Fruit fly (Drosophila melanogaster) whole organism, embryonic: Measurements from ENCODE around the gene Cpr65Ea.

Source experiments
- Ada2b ChIP-seq: fragments of 200-800 bp; sonication (Bioruptor generic); IDR thresholded peaks from 2 replicates; pipeline ENCODE4 v1.3.6; 2022; ENCODE audit warnings: missing biosample characterization, missing genetic modification characterization
- CG1024 ChIP-seq: fragments of 200-800 bp; sonication (Bioruptor generic); IDR thresholded peaks from 2 replicates; pipeline ENCODE4 v1.3.6; 2022; ENCODE audit warnings: missing biosample characterization, missing genetic modification characterization
- CG10431 ChIP-seq: fragments of 200-800 bp; sonication (Bioruptor generic); optimal IDR thresholded peaks from 3 replicates; lab custom pipeline; 2018; ENCODE audit warnings: missing biosample characterization, mild to moderate bottlenecking, missing genetic modification characterization
- CG10462 ChIP-seq: fragments of 200-800 bp; sonication (Bioruptor generic); optimal IDR thresholded peaks from 2 replicates; lab custom pipeline; 2016; ENCODE audit warnings: missing biosample characterization, missing genetic modification characterization
- CG11247 ChIP-seq: fragments of 200-800 bp; sonication (Bioruptor generic); IDR thresholded peaks from 2 replicates; pipeline ENCODE4 v1.3.6; 2022; ENCODE audit warnings: missing biosample characterization, missing genetic modification characterization
- CG11504 ChIP-seq: fragments of 200-800 bp; sonication (Bioruptor generic); optimal IDR thresholded peaks from 3 replicates; lab custom pipeline; 2019; ENCODE audit warnings: missing biosample characterization, mild to moderate bottlenecking, missing genetic modification characterization, moderate library complexity
- CG12236 ChIP-seq: fragments of 200-800 bp; sonication (Bioruptor generic); optimal IDR thresholded peaks from 2 replicates; lab custom pipeline; 2016; ENCODE audit warnings: missing biosample characterization, missing genetic modification characterization
- CG12391 ChIP-seq: fragments of 200-800 bp; sonication (Bioruptor generic); optimal IDR thresholded peaks from 3 replicates; lab custom pipeline; 2018; ENCODE audit warnings: missing biosample characterization, mild to moderate bottlenecking, missing genetic modification characterization, moderate library complexity
- CG12744 ChIP-seq: fragments of 200-800 bp; sonication (Bioruptor generic); optimal IDR thresholded peaks from 2 replicates; lab custom pipeline; 2016; ENCODE audit warnings: missing biosample characterization, missing genetic modification characterization
- CG13894 ChIP-seq: fragments of 200-800 bp; sonication (Bioruptor generic); optimal IDR thresholded peaks from 3 replicates; lab custom pipeline; 2018; ENCODE audit warnings: missing biosample characterization, mild to moderate bottlenecking, missing genetic modification characterization, moderate library complexity
- CG14441 ChIP-seq: fragments of 200-800 bp; sonication (Bioruptor generic); IDR thresholded peaks from 2 replicates; pipeline ENCODE4 v1.3.6; 2022; ENCODE audit warnings: missing biosample characterization, missing genetic modification characterization
- CG15601 ChIP-seq: fragments of 200-800 bp; sonication (Bioruptor generic); optimal IDR thresholded peaks from 3 replicates; lab custom pipeline; 2019; ENCODE audit warnings: missing biosample characterization, mild to moderate bottlenecking, missing genetic modification characterization, moderate library complexity
- CG16863 ChIP-seq: fragments of 200-800 bp; sonication (Bioruptor generic); optimal IDR thresholded peaks from 3 replicates; lab custom pipeline; 2016; ENCODE audit warnings: missing biosample characterization, missing genetic modification characterization
- CG17568 ChIP-seq: fragments of 200-800 bp; sonication (Bioruptor generic); optimal IDR thresholded peaks from 2 replicates; lab custom pipeline; 2018; ENCODE audit warnings: missing biosample characterization, mild to moderate bottlenecking, missing genetic modification characterization, moderate library complexity
- CG18764 ChIP-seq: fragments of 200-800 bp; sonication (Bioruptor generic); optimal IDR thresholded peaks from 3 replicates; lab custom pipeline; 2016; ENCODE audit warnings: missing biosample characterization, missing genetic modification characterization
- CG2202 ChIP-seq: fragments of 200-800 bp; sonication (Bioruptor generic); optimal IDR thresholded peaks from 2 replicates; lab custom pipeline; 2018; ENCODE audit warnings: missing biosample characterization, mild to moderate bottlenecking, missing genetic modification characterization
- CG30403 ChIP-seq: fragments of 200-800 bp; sonication (Bioruptor generic); optimal IDR thresholded peaks from 3 replicates; lab custom pipeline; 2016; ENCODE audit warnings: missing biosample characterization, missing genetic modification characterization
- CG31224 ChIP-seq: fragments of 200-800 bp; sonication (Bioruptor generic); IDR thresholded peaks from 2 replicates; pipeline ENCODE4 v1.3.6; 2022; ENCODE audit warnings: missing biosample characterization, missing genetic modification characterization
- CG3407 ChIP-seq: fragments of 200-800 bp; sonication (Bioruptor generic); optimal IDR thresholded peaks from 2 replicates; lab custom pipeline; 2018; ENCODE audit warnings: missing biosample characterization, mild to moderate bottlenecking, missing genetic modification characterization
- CG34224 ChIP-seq: fragments of 200-800 bp; sonication (Bioruptor generic); IDR thresholded peaks from 3 replicates; pipeline ENCODE4 v1.3.6; 2022; ENCODE audit warnings: missing biosample characterization, missing genetic modification characterization; ENCODE audit not compliant: partially characterized antibody
- CG4707 ChIP-seq: fragments of 200-800 bp; sonication (Bioruptor generic); optimal IDR thresholded peaks from 2 replicates; lab custom pipeline; 2018; ENCODE audit warnings: missing biosample characterization, mild to moderate bottlenecking, missing genetic modification characterization, moderate library complexity
- CG7928 ChIP-seq: fragments of 200-800 bp; sonication (Bioruptor generic); optimal IDR thresholded peaks from 2 replicates; lab custom pipeline; 2017; ENCODE audit warnings: missing biosample characterization, mild to moderate bottlenecking, missing genetic modification characterization
- CG8290 ChIP-seq, 3 experiments: fragments of 200-800 bp; sonication (Bioruptor generic); optimal IDR thresholded peaks; 2 replicates each; lab custom pipeline; 2016 to 2019; ENCODE audit warnings: missing biosample characterization in 3 of 3, missing genetic modification characterization in 3 of 3, mild to moderate bottlenecking in 2 of 3, moderate library complexity in 1 of 3
- CG8944 ChIP-seq: fragments of 200-800 bp; sonication (Bioruptor generic); optimal IDR thresholded peaks from 3 replicates; lab custom pipeline; 2016; ENCODE audit warnings: missing biosample characterization, missing genetic modification characterization
- CkIIα-i1 ChIP-seq: fragments of 200-800 bp; sonication (Bioruptor generic); IDR thresholded peaks from 2 replicates; pipeline ENCODE4 v1.3.6; 2022; ENCODE audit warnings: missing biosample characterization, missing genetic modification characterization
- CoRest ChIP-seq: fragments of 200-800 bp; sonication (Bioruptor generic); optimal IDR thresholded peaks from 3 replicates; lab custom pipeline; 2018; ENCODE audit warnings: missing biosample characterization, mild to moderate bottlenecking, missing genetic modification characterization, moderate library complexity
- Doc2 ChIP-seq: fragments of 200-800 bp; sonication (Bioruptor generic); IDR thresholded peaks from 2 replicates; pipeline ENCODE4 v1.3.6; 2022; ENCODE audit warnings: missing biosample characterization, missing genetic modification characterization
- E2f1 ChIP-seq: fragments of 200-800 bp; sonication (Bioruptor generic); IDR thresholded peaks from 2 replicates; pipeline ENCODE4 v1.3.6; 2022; ENCODE audit warnings: missing biosample characterization, missing genetic modification characterization
- Elba2 ChIP-seq: fragments of 200-800 bp; sonication (Bioruptor generic); optimal IDR thresholded peaks from 3 replicates; lab custom pipeline; 2016; ENCODE audit warnings: missing biosample characterization, missing genetic modification characterization
- HLH3B ChIP-seq: fragments of 200-800 bp; sonication (Bioruptor generic); IDR thresholded peaks from 2 replicates; pipeline ENCODE4 v1.3.6; 2022; ENCODE audit warnings: missing biosample characterization, missing genetic modification characterization
- MTF-1 ChIP-seq: fragments of 200-800 bp; sonication (Bioruptor generic); optimal IDR thresholded peaks from 2 replicates; lab custom pipeline; 2018; ENCODE audit warnings: missing biosample characterization, mild to moderate bottlenecking, missing genetic modification characterization, borderline replicate concordance
- Poxn ChIP-seq: fragments of 200-800 bp; sonication (Bioruptor generic); IDR thresholded peaks from 2 replicates; pipeline ENCODE4 v1.3.6; 2022; ENCODE audit warnings: missing biosample characterization, missing genetic modification characterization
- Spps ChIP-seq: fragments of 200-800 bp; sonication (Bioruptor generic); optimal IDR thresholded peaks from 2 replicates; lab custom pipeline; 2018; ENCODE audit warnings: missing biosample characterization, mild to moderate bottlenecking, missing genetic modification characterization
- aop ChIP-seq: fragments of 200-800 bp; sonication (Bioruptor generic); IDR thresholded peaks from 2 replicates; pipeline ENCODE4 v1.3.6; 2022; ENCODE audit warnings: missing biosample characterization, missing genetic modification characterization
- caup ChIP-seq: fragments of 200-800 bp; sonication (Bioruptor generic); optimal IDR thresholded peaks from 3 replicates; lab custom pipeline; 2017; ENCODE audit warnings: missing biosample characterization, mild to moderate bottlenecking, missing genetic modification characterization, moderate library complexity; ENCODE audit not compliant: severe bottlenecking
- dan ChIP-seq: fragments of 200-800 bp; sonication (Bioruptor generic); IDR thresholded peaks from 2 replicates; pipeline ENCODE4 v1.3.6; 2022; ENCODE audit warnings: missing biosample characterization, missing genetic modification characterization
- dm ChIP-seq: fragments of 200-800 bp; sonication (Bioruptor generic); optimal IDR thresholded peaks from 3 replicates; lab custom pipeline; 2016; ENCODE audit warnings: missing biosample characterization, missing genetic modification characterization
- dmrt99B ChIP-seq: fragments of 200-800 bp; sonication (Bioruptor generic); optimal IDR thresholded peaks from 2 replicates; lab custom pipeline; 2018; ENCODE audit warnings: missing biosample characterization, mild to moderate bottlenecking, missing genetic modification characterization, moderate library complexity
- dysf ChIP-seq: fragments of 200-800 bp; sonication (Bioruptor generic); IDR thresholded peaks from 3 replicates; pipeline ENCODE4 v1.3.6; 2022; ENCODE audit warnings: missing biosample characterization, missing genetic modification characterization
- fd64A ChIP-seq: fragments of 200-800 bp; sonication (Bioruptor generic); optimal IDR thresholded peaks from 3 replicates; lab custom pipeline; 2018; ENCODE audit warnings: missing biosample characterization, mild to moderate bottlenecking, missing genetic modification characterization
- fu2 ChIP-seq: fragments of 200-800 bp; sonication (Bioruptor generic); optimal IDR thresholded peaks from 2 replicates; lab custom pipeline; 2016; ENCODE audit warnings: missing biosample characterization, missing genetic modification characterization
- her ChIP-seq: fragments of 200-800 bp; sonication (Bioruptor generic); optimal IDR thresholded peaks from 2 replicates; lab custom pipeline; 2016; ENCODE audit warnings: missing biosample characterization, missing genetic modification characterization
- inv ChIP-seq: fragments of 200-800 bp; sonication (Bioruptor generic); IDR thresholded peaks from 2 replicates; pipeline ENCODE4 v1.3.6; 2022; ENCODE audit warnings: missing biosample characterization, missing genetic modification characterization; ENCODE audit not compliant: partially characterized antibody
- lbe ChIP-seq: fragments of 200-800 bp; sonication (Bioruptor generic); optimal IDR thresholded peaks from 2 replicates; lab custom pipeline; 2016; ENCODE audit warnings: missing biosample characterization, mild to moderate bottlenecking, missing genetic modification characterization
- lola ChIP-seq, 3 experiments: fragments of >200 bp in 2 of 3; fragments of 200-800 bp in 1 of 3; sonication (Bioruptor generic) in 1 of 3; optimal IDR thresholded peaks; 2 replicates each; lab custom pipeline; 2017 to 2019; ENCODE audit warnings: missing biosample characterization in 3 of 3, missing genetic modification characterization in 3 of 3, mild to moderate bottlenecking in 1 of 3, moderate library complexity in 1 of 3
- nerfin-1 ChIP-seq: fragments of 200-800 bp; sonication (Bioruptor generic); optimal IDR thresholded peaks from 3 replicates; lab custom pipeline; 2019; ENCODE audit warnings: missing biosample characterization, mild to moderate bottlenecking, missing genetic modification characterization, moderate library complexity
- phol ChIP-seq: fragments of 200-800 bp; sonication (Bioruptor generic); optimal IDR thresholded peaks from 3 replicates; lab custom pipeline; 2018; ENCODE audit warnings: missing biosample characterization, mild to moderate bottlenecking, missing genetic modification characterization, moderate library complexity
- sim ChIP-seq: fragments of 200-800 bp; sonication (Bioruptor generic); IDR thresholded peaks from 2 replicates; pipeline ENCODE4 v1.3.6; 2022; ENCODE audit warnings: missing biosample characterization, missing genetic modification characterization
- tin ChIP-seq: fragments of 200-800 bp; sonication (Bioruptor generic); optimal IDR thresholded peaks from 3 replicates; lab custom pipeline; 2016; ENCODE audit warnings: missing biosample characterization, missing genetic modification characterization
- tup ChIP-seq: fragments of 200-800 bp; sonication (Bioruptor generic); optimal IDR thresholded peaks from 2 replicates; lab custom pipeline; 2016; ENCODE audit warnings: missing biosample characterization, mild to moderate bottlenecking, missing genetic modification characterization, moderate library complexity

Cpr65Ea gene

dm6 chr3L:7086558-7087059, at the start of gene Cpr65Ea (continued):
- no peak for TF ChIP-seq CG8290 (GFP tag; optimal IDR thresholded peaks at IDR 0.05; lab: Kevin White, UChicago)
- no peak for TF ChIP-seq CG8290 (tag; optimal IDR thresholded peaks at IDR 0.05; lab: Kevin White, UChicago)
- TF ChIP-seq dmrt99B = peak; percentile 71
- peak; percentile 68 for TF ChIP-seq CG11504 (tag; lab: Kevin White, UChicago)
- TF ChIP-seq CG3407 = no peak
- no peak for TF ChIP-seq inv (GFP tag; lab: Robert Waterston, UW)
- TF ChIP-seq lola (GFP tag; optimal IDR thresholded peaks at IDR 0.05; lab: Kevin White, UChicago) = no peak
- peak; percentile 53 for TF ChIP-seq HLH3B
- no peak for TF ChIP-seq CG12236 (GFP tag; lab: Kevin White, UChicago)
- TF ChIP-seq Poxn (GFP tag; lab: Robert Waterston, UW) = no peak
- TF ChIP-seq CG31224 (GFP tag; lab: Robert Waterston, UW) = no peak
- TF ChIP-seq CkIIα-i1 (GFP tag; lab: Robert Waterston, UW) = no peak
- TF ChIP-seq CG11247 (GFP tag; lab: Robert Waterston, UW) = no peak
- TF ChIP-seq dysf (GFP tag; lab: Robert Waterston, UW) = 0 out of 3 replicates have a peak, but pooled peaks have one; percentile 28
- no peak for TF ChIP-seq aop (GFP tag; lab: Robert Waterston, UW)
- no peak for TF ChIP-seq CG4707 (GFP tag; lab: Kevin White, UChicago)
- no peak for TF ChIP-seq dan (GFP tag; lab: Robert Waterston, UW)
- no peak for TF ChIP-seq dm
- no peak for TF ChIP-seq CG16863 (GFP tag; lab: Kevin White, UChicago)
- no peak for TF ChIP-seq CG1024 (GFP tag; lab: Robert Waterston, UW)
- TF ChIP-seq CG7928 (GFP tag; lab: Kevin White, UChicago) = no peak
- TF ChIP-seq CG34224 (GFP tag; lab: Robert Waterston, UW) = no peak
- no peak for TF ChIP-seq sim (GFP tag; lab: Robert Waterston, UW)
- TF ChIP-seq CG14441 = no peak
- TF ChIP-seq CG17568 (GFP tag; lab: Kevin White, UChicago) = no peak
- peak; percentile 20; the same call in 1 of the 2 replicates for TF ChIP-seq E2f1 (GFP tag; lab: Robert Waterston, UW)
- TF ChIP-seq CG12391 (tag; lab: Kevin White, UChicago) = no peak
- TF ChIP-seq CG8944 (GFP tag; lab: Kevin White, UChicago) = no peak
- no peak for TF ChIP-seq MTF-1 (GFP tag; lab: Kevin White, UChicago)
- TF ChIP-seq CG2202 = no peak
- 0 out of 2 replicates have a peak, but pooled peaks have one; percentile 12 for TF ChIP-seq Ada2b (GFP tag; lab: Robert Waterston, UW)
- no peak for TF ChIP-seq CG13894 (tag; lab: Kevin White, UChicago)
- TF ChIP-seq CG18764 = no peak
- no peak for TF ChIP-seq CG10462
- TF ChIP-seq CG15601 (tag; lab: Kevin White, UChicago) = no peak
- no peak for TF ChIP-seq her (GFP tag; lab: Kevin White, UChicago)
- no peak for TF ChIP-seq CG30403 (GFP tag; lab: Kevin White, UChicago)
- TF ChIP-seq CG10431 (GFP tag; lab: Kevin White, UChicago) = no peak
- TF ChIP-seq CG12744 (GFP tag; lab: Kevin White, UChicago) = no peak
- no peak for TF ChIP-seq tup (GFP tag; lab: Kevin White, UChicago)
- TF ChIP-seq tin (GFP tag; lab: Kevin White, UChicago) = no peak
- no peak for TF ChIP-seq lbe (GFP tag; lab: Kevin White, UChicago)
- TF ChIP-seq phol (tag; lab: Kevin White, UChicago) = peak; percentile 16
- TF ChIP-seq caup (GFP tag; lab: Kevin White, UChicago) = no peak
- TF ChIP-seq Doc2 (GFP tag; lab: Robert Waterston, UW) = no peak
- peak; percentile 33 for TF ChIP-seq CoRest (tag; lab: Kevin White, UChicago)
- no peak for TF ChIP-seq fd64A (GFP tag; lab: Kevin White, UChicago)
- no peak for TF ChIP-seq Spps
- TF ChIP-seq nerfin-1 (tag; lab: Kevin White, UChicago) = no peak
- TF ChIP-seq fu2 = no peak
- TF ChIP-seq Elba2 (GFP tag; lab: Kevin White, UChicago) = no peak
